Worm (Caenorhabditis elegans) whole organism, L2 larva: ENCODE data around the gene sre-48.

Source experiments
- ama-1 ChIP-seq: fragments of 150-350 bp; optimal IDR thresholded peaks from 2 replicates; lab custom pipeline; 2018; ENCODE audit warnings: inconsistent platforms
- elt-1 ChIP-seq: fragments of 150-350 bp; optimal IDR thresholded peaks from 2 replicates; lab custom pipeline; 2014; ENCODE audit warnings: missing biosample characterization, missing genetic modification characterization
- elt-3 ChIP-seq: sonication (generic microtip); optimal IDR thresholded peaks from 2 replicates; lab custom pipeline; 2017; ENCODE audit warnings: missing biosample characterization, missing genetic modification characterization
- lin-13 ChIP-seq: fragments of 150-350 bp; optimal IDR thresholded peaks from 2 replicates; lab custom pipeline; 2014; ENCODE audit warnings: missing biosample characterization, missing genetic modification reagents, missing genetic modification characterization
- mbf-1 ChIP-seq: sonication (generic microtip); optimal IDR thresholded peaks from 2 replicates; lab custom pipeline; 2017; ENCODE audit warnings: missing biosample characterization, missing genetic modification characterization
- nhr-10 ChIP-seq: sonication (generic microtip); optimal IDR thresholded peaks from 2 replicates; lab custom pipeline; 2017; ENCODE audit warnings: missing biosample characterization, missing genetic modification characterization
- nhr-237 ChIP-seq: fragments of 150-350 bp; optimal IDR thresholded peaks from 2 replicates; lab custom pipeline; 2014; ENCODE audit warnings: missing biosample characterization, missing genetic modification characterization
- skn-1 ChIP-seq: sonication (generic microtip); optimal IDR thresholded peaks from 2 replicates; lab custom pipeline; 2017; ENCODE audit warnings: missing biosample characterization, missing genetic modification characterization
- snpc-4 ChIP-seq: fragments of 150-350 bp; optimal IDR thresholded peaks from 2 replicates; lab custom pipeline; 2014; ENCODE audit warnings: missing biosample characterization, missing genetic modification characterization

ce11 chrII:13991741-13992140 lies 12.1 kb upstream of the sre-48 start, which contains the start of gene Y39G8B.5:
- TF ChIP-seq elt-3 (tag; lab: Kevin White, UChicago) (no peak), ama-1 (lab: Kevin White, UChicago) (no peak), elt-1 (no peak), snpc-4 (no peak), skn-1 (no peak), nhr-237 (no peak), nhr-10 (no peak), lin-13 (no peak), mbf-1 (tag; lab: Kevin White, UChicago) (no peak)
